Worm (Caenorhabditis elegans): ENCODE data around the gene wdr-60.
"Not testable (repeated sequence)": the region's sequence is repeated elsewhere in the genome, so short reads cannot be mapped to it uniquely, and the experiment has no call there.

Gene wdr-60

DNA sequence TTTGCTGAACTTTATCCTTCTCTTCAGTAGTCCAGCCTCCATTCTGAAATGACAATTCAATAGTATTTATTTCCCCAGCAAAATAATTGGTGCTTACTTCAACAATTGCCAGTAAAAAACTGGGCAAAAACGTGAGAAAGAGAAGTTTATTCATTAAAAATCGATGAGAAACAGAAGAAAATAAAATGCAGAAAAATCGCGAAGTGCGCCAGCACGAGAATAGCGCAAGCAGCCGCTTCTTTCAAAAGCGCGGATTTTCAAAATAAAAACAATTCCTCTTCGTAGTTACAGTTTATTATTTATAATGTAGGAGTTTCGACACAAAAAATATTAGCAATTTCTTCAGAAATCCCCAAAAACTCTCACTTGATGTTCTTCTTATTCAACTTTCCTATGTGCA is 24.1 kb upstream of the wdr-60 start, which contains the start of gene C27F2.9 (continued):
- peak; percentile 18 for TF ChIP-seq unc-86 (tag; optimal IDR thresholded peaks at IDR 0.05)
- TF ChIP-seq ceh-30 (tag; optimal IDR thresholded peaks at IDR 0.05): peak; percentile 24
- TF ChIP-seq lim-6 (tag; optimal IDR thresholded peaks at IDR 0.05): no peak
- TF ChIP-seq ets-4 (tag; optimal IDR thresholded peaks at IDR 0.05): peak; percentile 77
- TF ChIP-seq sox-4 (tag; optimal IDR thresholded peaks at IDR 0.05): no peak
- TF ChIP-seq nfya-1 (tag; optimal IDR thresholded peaks at IDR 0.05): peak; percentile 82

DNA sequence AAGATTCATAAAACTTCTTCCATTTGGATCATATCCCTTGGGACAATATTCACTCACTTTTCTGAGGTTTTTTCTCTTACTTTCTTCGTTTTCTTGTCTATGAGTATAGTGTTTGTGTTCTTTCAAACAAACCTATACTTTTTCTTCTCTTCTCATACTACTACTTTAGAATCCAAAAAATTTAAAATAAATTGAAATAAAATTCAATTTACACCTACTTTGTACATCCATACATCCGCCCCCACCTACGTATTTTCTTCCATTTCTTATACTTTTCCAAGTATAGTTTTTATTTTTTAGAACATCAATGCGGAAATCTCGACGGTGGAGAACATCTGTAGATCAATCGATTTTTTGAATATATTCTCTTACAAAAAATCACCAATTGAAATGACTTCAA is 21.7 kb upstream of the wdr-60 start, which contains the start of gene nca-2:
Gene nca-2 (plus strand): TSS at position 301 of the 400 bp plus-strand sequence.
- TF ChIP-seq ceh-6 (GFP tag; optimal IDR thresholded peaks at IDR 0.05) (no peak), nhr-11 (tag; optimal IDR thresholded peaks at IDR 0.05) (no peak), Y22D7AL.16 (tag; optimal IDR thresholded peaks at IDR 0.05) (no peak), pag-3 (tag; optimal IDR thresholded peaks at IDR 0.05; ENCODE audit: borderline replicate concordance) (no peak), odd-2 (tag; optimal IDR thresholded peaks at IDR 0.05) (no peak), madf-2 (tag; optimal IDR thresholded peaks at IDR 0.05) (no peak), hlh-30 (tag; optimal IDR thresholded peaks at IDR 0.05; ENCODE audit: insufficient read depth) (no peak), fkh-6 (tag; optimal IDR thresholded peaks at IDR 0.05) (no peak), ztf-16 (tag; optimal IDR thresholded peaks at IDR 0.05) (no peak)

DNA sequence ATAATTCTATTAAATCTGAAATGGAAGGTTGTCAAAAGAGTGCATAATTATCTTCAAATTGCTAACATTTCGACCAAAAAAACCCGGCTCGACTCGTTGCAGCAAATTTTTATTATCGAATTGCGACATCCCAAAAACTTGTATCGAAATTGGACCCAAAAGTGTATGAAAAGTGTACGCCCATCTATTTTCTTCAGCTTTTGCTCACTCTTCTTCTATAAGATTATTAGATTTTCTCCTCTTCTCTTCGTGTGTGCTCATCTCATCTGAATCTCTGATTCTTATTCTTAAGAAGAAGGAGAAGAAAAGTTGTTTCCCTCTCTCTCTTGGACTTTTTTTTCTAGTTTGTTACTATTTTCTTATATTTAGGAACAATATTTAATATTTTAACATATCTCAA is 19.8 kb upstream of the wdr-60 start:
- TF ChIP-seq unc-86 (tag; optimal IDR thresholded peaks at IDR 0.05): no peak
- TF ChIP-seq nhr-11 (tag; optimal IDR thresholded peaks at IDR 0.05): no peak
- no peak for TF ChIP-seq pag-3 (tag; optimal IDR thresholded peaks at IDR 0.05; ENCODE audit: borderline replicate concordance)
- no peak for TF ChIP-seq hlh-13 (GFP tag; optimal IDR thresholded peaks at IDR 0.05)
- peak; percentile 97 for TF ChIP-seq unc-42 (tag; optimal IDR thresholded peaks at IDR 0.05)
- no peak for TF ChIP-seq sox-4 (tag; optimal IDR thresholded peaks at IDR 0.05)

- no peak for TF ChIP-seq tbx-2 (tag; optimal IDR thresholded peaks at IDR 0.05)
- TF ChIP-seq hlh-13 (GFP tag; optimal IDR thresholded peaks at IDR 0.05): no peak
- TF ChIP-seq sox-2 (GFP tag; IDR thresholded peaks at IDR 0.05): no peak
- TF ChIP-seq unc-3 (GFP tag; conservative IDR thresholded peaks at IDR 0.05): no peak
- no peak for TF ChIP-seq unc-3 (tag; optimal IDR thresholded peaks at IDR 0.05)
- no peak for TF ChIP-seq ceh-6 (GFP tag; optimal IDR thresholded peaks at IDR 0.05)
- no peak for TF ChIP-seq ama-1 (optimal IDR thresholded peaks at IDR 0.05)
- TF ChIP-seq gmeb-2 (tag; optimal IDR thresholded peaks at IDR 0.05): no peak
- TF ChIP-seq pag-3 (tag; optimal IDR thresholded peaks at IDR 0.05; ENCODE audit: borderline replicate concordance): no peak
- TF ChIP-seq mec-3 (tag; optimal IDR thresholded peaks at IDR 0.05; ENCODE audit: borderline replicate concordance): no peak
- no peak for TF ChIP-seq eyg-1 (tag; optimal IDR thresholded peaks at IDR 0.05)
- TF ChIP-seq npax-4 (tag; optimal IDR thresholded peaks at IDR 0.05): no peak
Observed at ce11 chrIII:4968146-4968545, 18.9 kb upstream of the wdr-60 start.

ce11 chrIII:4980367-4980766 is 6.6 kb upstream of the wdr-60 start, which contains the start of gene C27F2.6:
TSS of gene C27F2.6 (minus strand) at chrIII:4980467.
- not testable (repeated sequence) for TF ChIP-seq ceh-18 (tag; optimal IDR thresholded peaks at IDR 0.05); hlh-13 (GFP tag; optimal IDR thresholded peaks at IDR 0.05); C38D4.7 (GFP tag; optimal IDR thresholded peaks at IDR 0.05)

DNA sequence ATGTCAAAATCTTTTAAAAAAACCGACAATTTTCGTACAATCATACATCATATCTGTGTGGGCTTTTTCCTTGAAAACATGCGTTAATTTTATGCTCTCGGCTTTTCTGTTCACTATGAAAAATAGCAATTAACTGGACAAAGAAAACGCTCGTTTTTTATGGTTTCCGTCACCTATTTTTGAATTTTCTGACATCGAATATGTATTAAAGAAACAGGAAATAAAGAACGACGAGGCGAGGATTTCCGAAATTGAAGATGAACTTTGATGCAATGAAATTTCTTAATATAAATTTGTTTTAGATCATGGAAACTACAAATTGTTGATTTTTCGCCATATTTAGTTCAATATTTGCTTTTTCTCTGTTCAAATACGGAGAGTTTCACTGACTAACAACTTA is 3.0 kb upstream of the wdr-60 start:
- TF ChIP-seq che-1 (tag; optimal IDR thresholded peaks at IDR 0.05) (no peak), ahr-1 (tag; optimal IDR thresholded peaks at IDR 0.05) (no peak), ceh-31 (tag; optimal IDR thresholded peaks at IDR 0.05) (no peak), sdc-2 (tag; optimal IDR thresholded peaks at IDR 0.05) (no peak), ceh-34 (tag; optimal IDR thresholded peaks at IDR 0.05) (no peak), ref-2 (tag; optimal IDR thresholded peaks at IDR 0.05) (no peak)
